Fruit fly (Drosophila melanogaster): ENCODE data around the gene RpL3.
A peak's percentile ranks its signal among the peaks of the same experiment; 100 is the strongest.

Gene RpL3

dm6 chr3R:11200885-11201421 is 20.7 kb upstream of the RpL3 start (continued):
- TF ChIP-seq Xbp1 (GFP tag; optimal IDR thresholded peaks at IDR 0.05), result peak; percentile 63
- no peak for TF ChIP-seq Atf-2 (GFP tag; optimal IDR thresholded peaks at IDR 0.05)
- no peak for TF ChIP-seq aop (GFP tag; IDR thresholded peaks at IDR 0.05)
- no peak for TF ChIP-seq CG10462 (GFP tag; optimal IDR thresholded peaks at IDR 0.05)
- TF ChIP-seq CG10147 (GFP tag; optimal IDR thresholded peaks at IDR 0.05), result peak; percentile 31
- no peak for TF ChIP-seq vfl (GFP tag; optimal IDR thresholded peaks at IDR 0.05)
- no peak for TF ChIP-seq MESR4 (GFP tag; optimal IDR thresholded peaks at IDR 0.05)
- no peak for TF ChIP-seq pros (GFP tag; optimal IDR thresholded peaks at IDR 0.05)
- TF ChIP-seq CG9609 (GFP tag; optimal IDR thresholded peaks at IDR 0.05), result no peak
- TF ChIP-seq CG10431 (GFP tag; optimal IDR thresholded peaks at IDR 0.05), result no peak
- peak; percentile 51 for TF ChIP-seq CG2712 (tag; optimal IDR thresholded peaks at IDR 0.05)
- no peak for TF ChIP-seq cg (GFP tag; optimal IDR thresholded peaks at IDR 0.05)
- TF ChIP-seq ham (GFP tag; IDR thresholded peaks at IDR 0.05), result no peak
- peak; percentile 58 for TF ChIP-seq CG8924 (tag; optimal IDR thresholded peaks at IDR 0.05)
- no peak; the same call in 1 of the 2 replicates for TF ChIP-seq CG31441 (GFP tag; IDR thresholded peaks at IDR 0.05)
- TF ChIP-seq ci (GFP tag; IDR thresholded peaks at IDR 0.05), result no peak
- TF ChIP-seq CG30431 (GFP tag; optimal IDR thresholded peaks at IDR 0.05), result no peak
- peak; percentile 5 for TF ChIP-seq tin (GFP tag; optimal IDR thresholded peaks at IDR 0.05)
- TF ChIP-seq CG4282 (GFP tag; optimal IDR thresholded peaks at IDR 0.05), result no peak
- no peak for TF ChIP-seq chn (GFP tag; optimal IDR thresholded peaks at IDR 0.05)
- TF ChIP-seq hbn (GFP tag; IDR thresholded peaks at IDR 0.05; ENCODE audit: partially characterized antibody), result no peak
- no peak for TF ChIP-seq pan (optimal IDR thresholded peaks at IDR 0.05)
- peak in 1 of 2 experiments; percentile 69 for TF ChIP-seq pan (GFP tag; optimal IDR thresholded peaks at IDR 0.05 in 1 of 2, IDR thresholded peaks at IDR 0.05 in 1 of 2)
- TF ChIP-seq CG32772 (GFP tag; IDR thresholded peaks at IDR 0.05), result 0 out of 2 replicates have a peak, but pooled peaks have one; percentile 32
- TF ChIP-seq Hr78 (GFP tag; optimal IDR thresholded peaks at IDR 0.05), result peak in 1 of 2 experiments; percentile 64
- TF ChIP-seq CG17802 (tag; optimal IDR thresholded peaks at IDR 0.05), result no peak
- TF ChIP-seq cas (GFP tag; IDR thresholded peaks at IDR 0.05), result no peak
- peak; percentile 77 for TF ChIP-seq Meics (GFP tag; optimal IDR thresholded peaks at IDR 0.05)
- TF ChIP-seq CG2889 (GFP tag; IDR thresholded peaks at IDR 0.05), result no peak
- TF ChIP-seq bowl (GFP tag; IDR thresholded peaks at IDR 0.05), result no peak
- no peak for TF ChIP-seq CG42726 (GFP tag; IDR thresholded peaks at IDR 0.05; ENCODE audit: partially characterized antibody)
- no peak for TF ChIP-seq prd (optimal IDR thresholded peaks at IDR 0.05)
- peak; percentile 67 for TF ChIP-seq prd (GFP tag; IDR thresholded peaks at IDR 0.05)
- no peak for TF ChIP-seq CG2875 (GFP tag; optimal IDR thresholded peaks at IDR 0.05)
- peak; percentile 78 for TF ChIP-seq CG2678 (tag; optimal IDR thresholded peaks at IDR 0.05)
- TF ChIP-seq CG8765 (GFP tag; IDR thresholded peaks at IDR 0.05), result no peak
- peak; percentile 61; the same call in 1 of the 4 replicates for TF ChIP-seq chinmo (GFP tag; IDR thresholded peaks at IDR 0.05; ENCODE audit: partially characterized antibody)
- TF ChIP-seq hth (optimal IDR thresholded peaks at IDR 0.05), result no peak
- TF ChIP-seq CG10267 (tag; optimal IDR thresholded peaks at IDR 0.05), result peak; percentile 15
- TF ChIP-seq disco-r (GFP tag; optimal IDR thresholded peaks at IDR 0.05), result no peak
- no peak for TF ChIP-seq rib (GFP tag; IDR thresholded peaks at IDR 0.05)
- peak; percentile 70 for TF ChIP-seq Hmr (GFP tag; optimal IDR thresholded peaks at IDR 0.05)
- no peak for TF ChIP-seq CG14710 (tag; optimal IDR thresholded peaks at IDR 0.05)
- peak; percentile 4 for TF ChIP-seq grn (GFP tag; optimal IDR thresholded peaks at IDR 0.05)
- no peak for TF ChIP-seq insv (GFP tag; optimal IDR thresholded peaks at IDR 0.05)
- TF ChIP-seq Dip2 (GFP tag; IDR thresholded peaks at IDR 0.05), result no peak
- no peak for TF ChIP-seq CG15601 (tag; optimal IDR thresholded peaks at IDR 0.05)
- TF ChIP-seq cato (GFP tag; optimal IDR thresholded peaks at IDR 0.05; ENCODE audit: borderline replicate concordance), result no peak
- TF ChIP-seq CG3726 (GFP tag; IDR thresholded peaks at IDR 0.05), result no peak
- TF ChIP-seq CG4707 (GFP tag; optimal IDR thresholded peaks at IDR 0.05), result no peak
- TF ChIP-seq caup (GFP tag; optimal IDR thresholded peaks at IDR 0.05; ENCODE audit: severe bottlenecking), result peak; percentile 43
